Worm (Caenorhabditis elegans): ENCODE data around the gene T02D1.8.

- no peak for TF ChIP-seq unc-3 (GFP tag; conservative IDR thresholded peaks at IDR 0.05)
- TF ChIP-seq unc-3 (tag; optimal IDR thresholded peaks at IDR 0.05), result no peak
- no peak for TF ChIP-seq zip-5 (tag; optimal IDR thresholded peaks at IDR 0.05)
- TF ChIP-seq ama-1 (optimal IDR thresholded peaks at IDR 0.05), result no peak
- no peak for TF ChIP-seq eyg-1 (tag; optimal IDR thresholded peaks at IDR 0.05)
- TF ChIP-seq tbx-2 (tag; optimal IDR thresholded peaks at IDR 0.05), result no peak
- TF ChIP-seq ceh-19 (GFP tag; optimal IDR thresholded peaks at IDR 0.05), result no peak
These were observed 45.1 kb downstream of the T02D1.8 start, which contains the start of gene C49C3.9 for ce11 chrIV:17342179-17342578.

Measured in whole organism, late embryonic.